Fruit fly (Drosophila melanogaster): ENCODE measurements around the gene Srp72.

DNA sequence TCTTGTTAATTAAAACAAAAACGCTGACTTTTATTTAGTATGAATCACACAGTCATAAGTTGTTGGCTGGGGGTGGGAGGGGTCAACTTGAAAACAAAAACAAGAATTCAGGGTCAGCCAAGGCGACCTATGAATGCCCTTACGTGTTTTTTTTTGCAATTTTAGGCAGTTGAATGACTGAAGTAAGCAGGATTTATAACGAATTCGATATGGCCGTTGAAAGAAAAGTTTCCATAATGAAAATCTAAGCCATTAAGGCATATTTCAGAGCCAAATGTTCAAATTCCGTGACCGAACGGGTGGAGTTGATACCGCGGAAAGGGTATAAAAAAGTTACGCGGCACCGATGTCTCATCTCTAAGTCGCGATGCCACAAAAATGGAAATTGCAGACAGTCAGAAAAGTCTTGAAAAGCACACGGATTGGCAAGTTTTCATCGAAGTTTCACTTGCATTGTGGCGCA, 45.5 kb downstream of the Srp72 start:
- TF ChIP-seq psq (optimal IDR thresholded peaks at IDR 0.05): no peak
- no peak for TF ChIP-seq pan (optimal IDR thresholded peaks at IDR 0.05)
